Worm (Caenorhabditis elegans) whole organism, L4 larva: ENCODE data around the gene sto-2.

Experiments used
- egl-43 ChIP-seq: fragments of 200-800 bp; sonication (Bioruptor generic); IDR thresholded peaks from 2 replicates; pipeline ENCODE4 v1.3.6; 2022; ENCODE audit warnings: missing genetic modification reagents, missing genetic modification characterization, missing compliant biosample characterization
- nhr-28 ChIP-seq: fragments of 150-350 bp; optimal IDR thresholded peaks from 2 replicates; lab custom pipeline; 2014; ENCODE audit warnings: missing biosample characterization, missing genetic modification characterization
- rbr-2 ChIP-seq: sonication (generic microtip); optimal IDR thresholded peaks from 2 replicates; lab custom pipeline; 2016; ENCODE audit warnings: missing genotype, missing genetic modification characterization, missing compliant biosample characterization
- zip-11 ChIP-seq: fragments of 200-800 bp; sonication (Bioruptor generic); IDR thresholded peaks from 2 replicates; pipeline ENCODE4 v1.3.6; 2022; ENCODE audit warnings: missing genetic modification characterization, missing compliant biosample characterization

DNA sequence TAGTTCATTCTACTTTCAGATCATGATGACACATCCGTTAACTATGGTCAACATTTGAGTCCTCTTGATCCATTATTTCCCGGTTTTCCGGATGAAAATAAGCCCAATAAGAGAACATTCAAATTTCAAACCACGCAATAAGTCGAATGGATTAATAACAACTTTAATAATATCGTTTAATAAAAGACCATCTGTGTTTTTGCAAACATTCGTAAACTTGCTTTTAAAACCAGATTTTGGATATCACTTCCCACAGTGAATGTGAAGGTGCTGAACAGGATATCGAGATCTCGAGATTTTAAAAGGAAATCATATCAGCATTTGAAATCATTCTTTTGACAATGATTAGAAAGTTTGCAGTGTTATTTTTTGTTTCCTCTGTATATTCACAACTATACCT lies 18.8 kb upstream of the sto-2 start, which contains the start of gene C26B9.7:
- TF ChIP-seq zip-11 (GFP tag; lab: Robert Waterston, UW) (no peak), egl-43 (GFP tag; lab: Robert Waterston, UW) (no peak), rbr-2 (tag; lab: Kevin White, UChicago) (no peak), nhr-28 (tag; lab: Kevin White, UChicago) (no peak)
